Fruit fly (Drosophila melanogaster): ENCODE measurements around the gene CG34124.
A peak's percentile ranks its signal among the peaks of the same experiment; 100 is the strongest.

CG34124 gene

DNA sequence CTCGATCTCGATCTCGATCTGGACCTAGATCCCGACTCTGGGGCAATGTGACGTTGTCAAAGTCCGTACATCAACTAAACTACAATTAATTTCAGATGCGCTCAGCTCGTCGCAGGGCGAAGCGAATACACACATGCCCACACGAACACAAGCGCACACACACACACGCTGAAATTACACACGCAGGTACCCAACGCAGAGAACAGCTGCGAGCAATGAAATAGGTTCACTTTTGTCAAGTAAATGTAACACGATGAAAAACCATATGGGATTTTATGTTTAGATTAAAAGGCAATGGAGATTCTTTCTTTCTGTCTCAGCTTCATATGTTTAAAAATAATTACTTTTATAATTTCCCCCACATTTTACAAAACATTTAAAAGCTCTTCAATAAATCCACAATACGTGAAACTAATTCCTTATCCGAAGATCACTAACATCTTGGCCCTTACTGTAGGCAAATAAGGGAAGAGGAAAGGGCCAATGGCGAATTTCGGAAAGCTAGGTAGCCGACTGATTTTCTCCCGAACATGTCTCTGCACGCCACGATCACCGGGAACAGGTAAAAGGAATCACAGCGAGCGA, 42.2 kb downstream of the CG34124 start (continued):
- peak; percentile 89 for TF ChIP-seq twi (tag; optimal IDR thresholded peaks at IDR 0.05)
- peak; percentile 86 for TF ChIP-seq CG30431 (GFP tag; optimal IDR thresholded peaks at IDR 0.05)
- peak; percentile 76 for TF ChIP-seq sqz (GFP tag; optimal IDR thresholded peaks at IDR 0.05)
- peak; percentile 51 for TF ChIP-seq YL-1 (GFP tag; optimal IDR thresholded peaks at IDR 0.05)
- peak; percentile 58 for TF ChIP-seq wdn (GFP tag; IDR thresholded peaks at IDR 0.05)
- TF ChIP-seq bigmax (GFP tag; optimal IDR thresholded peaks at IDR 0.05) = no peak
- peak; percentile 89 for TF ChIP-seq gcm (GFP tag; optimal IDR thresholded peaks at IDR 0.05)
- TF ChIP-seq CG11695 (GFP tag; IDR thresholded peaks at IDR 0.05) = peak; percentile 86
- TF ChIP-seq vvl (GFP tag; IDR thresholded peaks at IDR 0.05) = peak; percentile 88
- TF ChIP-seq CG9437 (GFP tag; optimal IDR thresholded peaks at IDR 0.05) = peak; percentile 81
- peak; percentile 45 for TF ChIP-seq en (GFP tag; optimal IDR thresholded peaks at IDR 0.05)
- peak; percentile 69 for TF ChIP-seq fd3F (GFP tag; optimal IDR thresholded peaks at IDR 0.05)
- peak; percentile 70 for TF ChIP-seq mam (GFP tag; optimal IDR thresholded peaks at IDR 0.05)
- peak; percentile 37; the same call in 1 of the 3 replicates for TF ChIP-seq CG6175 (GFP tag; IDR thresholded peaks at IDR 0.05)
- peak; percentile 75 for TF ChIP-seq CG6254 (GFP tag; optimal IDR thresholded peaks at IDR 0.05)
- TF ChIP-seq CG5953 (GFP tag; IDR thresholded peaks at IDR 0.05) = peak; percentile 53; the same call in 1 of the 2 replicates
- peak; percentile 99 for TF ChIP-seq CG11696 (GFP tag; IDR thresholded peaks at IDR 0.05)
- no peak for TF ChIP-seq pzg (GFP tag; optimal IDR thresholded peaks at IDR 0.05)
- peak; percentile 52 for TF ChIP-seq CG2875 (GFP tag; optimal IDR thresholded peaks at IDR 0.05)
- peak; percentile 81 for TF ChIP-seq CG15011 (GFP tag; optimal IDR thresholded peaks at IDR 0.05)
- peak; percentile 79 for TF ChIP-seq Xbp1 (GFP tag; optimal IDR thresholded peaks at IDR 0.05)
- peak; percentile 56 for TF ChIP-seq CG5245 (GFP tag; optimal IDR thresholded peaks at IDR 0.05)
- peak; percentile 63 for TF ChIP-seq salm (tag; optimal IDR thresholded peaks at IDR 0.05)
- no peak for TF ChIP-seq CG1832 (GFP tag; optimal IDR thresholded peaks at IDR 0.05)
- TF ChIP-seq CG8089 (GFP tag; optimal IDR thresholded peaks at IDR 0.05) = peak; percentile 66
- TF ChIP-seq sisA (GFP tag; IDR thresholded peaks at IDR 0.05) = peak; percentile 82
- TF ChIP-seq CG31224 (GFP tag; IDR thresholded peaks at IDR 0.05) = peak; percentile 70
- peak; percentile 69 for TF ChIP-seq CG4707 (GFP tag; optimal IDR thresholded peaks at IDR 0.05)
- TF ChIP-seq pnt (GFP tag; optimal IDR thresholded peaks at IDR 0.05) = peak; percentile 73
- TF ChIP-seq CG6683 (GFP tag; optimal IDR thresholded peaks at IDR 0.05) = peak; percentile 62
- TF ChIP-seq eve (GFP tag; optimal IDR thresholded peaks at IDR 0.05) = peak in 1 of 2 experiments; percentile 85
- no peak for TF ChIP-seq CG2129 (GFP tag; IDR thresholded peaks at IDR 0.05; ENCODE audit: partially characterized antibody)
- no peak for TF ChIP-seq pita (GFP tag; optimal IDR thresholded peaks at IDR 0.05)
- peak; percentile 32 for TF ChIP-seq pfk (GFP tag; optimal IDR thresholded peaks at IDR 0.05)
- peak; percentile 48 for TF ChIP-seq bab2 (GFP tag; optimal IDR thresholded peaks at IDR 0.05)
- TF ChIP-seq maf-S (GFP tag; optimal IDR thresholded peaks at IDR 0.05) = no peak
- no peak for TF ChIP-seq ham (GFP tag; IDR thresholded peaks at IDR 0.05)
- TF ChIP-seq CG15269 (tag; optimal IDR thresholded peaks at IDR 0.05) = peak; percentile 84
- peak; percentile 84 for TF ChIP-seq ci (GFP tag; IDR thresholded peaks at IDR 0.05)
- no peak for TF ChIP-seq Scr (GFP tag; IDR thresholded peaks at IDR 0.05; ENCODE audit: partially characterized antibody)
- peak; percentile 85 for TF ChIP-seq lab (GFP tag; optimal IDR thresholded peaks at IDR 0.05)
- peak; percentile 75 for TF ChIP-seq Fer2 (tag; optimal IDR thresholded peaks at IDR 0.05)
- TF ChIP-seq ssp (GFP tag; IDR thresholded peaks at IDR 0.05) = peak; percentile 35
- TF ChIP-seq CG13775 (GFP tag; optimal IDR thresholded peaks at IDR 0.05) = peak; percentile 80
- peak; percentile 79 for TF ChIP-seq chn (GFP tag; optimal IDR thresholded peaks at IDR 0.05)
- TF ChIP-seq CG3281 (GFP tag; optimal IDR thresholded peaks at IDR 0.05) = peak; percentile 88
- TF ChIP-seq pum (GFP tag; optimal IDR thresholded peaks at IDR 0.05) = peak; percentile 79
- no peak for TF ChIP-seq gfzf (GFP tag; optimal IDR thresholded peaks at IDR 0.05)
- TF ChIP-seq CG18619 (GFP tag; optimal IDR thresholded peaks at IDR 0.05) = peak; percentile 79
- peak; percentile 83 for TF ChIP-seq CG10267 (tag; optimal IDR thresholded peaks at IDR 0.05)

All from whole organism, embryonic.